Fruit fly (Drosophila melanogaster): ENCODE results near the gene CG31156.

The CG31156 gene

dm6 chr3R:22596450-22596849, 17.0 kb downstream of the CG31156 start (continued):
- peak; percentile 51 for TF ChIP-seq Fer1 (GFP tag; optimal IDR thresholded peaks at IDR 0.05)
- TF ChIP-seq CG32772 (GFP tag; IDR thresholded peaks at IDR 0.05), result peak; percentile 34; the same call in 1 of the 2 replicates
- peak; percentile 45 for TF ChIP-seq CG15696 (tag; optimal IDR thresholded peaks at IDR 0.05)
- peak; percentile 38 for TF ChIP-seq CG8281 (tag; optimal IDR thresholded peaks at IDR 0.05)
- TF ChIP-seq CG9727 (GFP tag; optimal IDR thresholded peaks at IDR 0.05), result peak; percentile 65
- peak; percentile 44 for TF ChIP-seq CG17385 (GFP tag; optimal IDR thresholded peaks at IDR 0.05)
- 0 out of 2 replicates have a peak, but pooled peaks have one; percentile 10 for TF ChIP-seq CG10321 (GFP tag; IDR thresholded peaks at IDR 0.05)
- no peak for TF ChIP-seq CG31224 (GFP tag; IDR thresholded peaks at IDR 0.05)
- TF ChIP-seq Pdp1 (GFP tag; optimal IDR thresholded peaks at IDR 0.05), result peak; percentile 15 to 38
- TF ChIP-seq Chrac-16 (GFP tag; optimal IDR thresholded peaks at IDR 0.05), result no peak
- peak; percentile 37 for TF ChIP-seq fd3F (GFP tag; optimal IDR thresholded peaks at IDR 0.05)
- TF ChIP-seq D19B (GFP tag; optimal IDR thresholded peaks at IDR 0.05), result no peak
- TF ChIP-seq p53 (GFP tag; optimal IDR thresholded peaks at IDR 0.05), result peak; percentile 54
- TF ChIP-seq bab2 (GFP tag; optimal IDR thresholded peaks at IDR 0.05), result peak; percentile 61
- TF ChIP-seq CG3838 (GFP tag; optimal IDR thresholded peaks at IDR 0.05), result peak; percentile 10
- TF ChIP-seq CG2875 (GFP tag; optimal IDR thresholded peaks at IDR 0.05), result peak; percentile 27
- TF ChIP-seq pho (GFP tag; optimal IDR thresholded peaks at IDR 0.05), result no peak
- peak; percentile 66 for TF ChIP-seq CG15601 (tag; optimal IDR thresholded peaks at IDR 0.05)
- no peak for TF ChIP-seq CG13287 (GFP tag; IDR thresholded peaks at IDR 0.05; ENCODE audit: partially characterized antibody)
- TF ChIP-seq NC2β (GFP tag; optimal IDR thresholded peaks at IDR 0.05), result peak; percentile 15
- no peak for TF ChIP-seq da (GFP tag; optimal IDR thresholded peaks at IDR 0.05)
- no peak for TF ChIP-seq Fer2 (tag; optimal IDR thresholded peaks at IDR 0.05)
- no peak for TF ChIP-seq Mad (GFP tag; optimal IDR thresholded peaks at IDR 0.05)
- TF ChIP-seq lmd (GFP tag; IDR thresholded peaks at IDR 0.05), result no peak
- TF ChIP-seq amos (GFP tag; IDR thresholded peaks at IDR 0.05; ENCODE audit: partially characterized antibody), result no peak
- peak; percentile 86 for TF ChIP-seq ci (GFP tag; IDR thresholded peaks at IDR 0.05)
- TF ChIP-seq vvl (GFP tag; IDR thresholded peaks at IDR 0.05), result peak; percentile 43; the same call in 1 of the 2 replicates

dm6 chr3R:22595293-22595868, 18.1 kb downstream of the CG31156 start:
- no peak for TF ChIP-seq CG12942 (GFP tag; optimal IDR thresholded peaks at IDR 0.05)
- TF ChIP-seq sug (tag; optimal IDR thresholded peaks at IDR 0.05), result peak; percentile 88
- TF ChIP-seq CG11085 (GFP tag; IDR thresholded peaks at IDR 0.05), result no peak
- peak; percentile 62 for TF ChIP-seq mirr (GFP tag; optimal IDR thresholded peaks at IDR 0.05)
- TF ChIP-seq Eip74EF (GFP tag; optimal IDR thresholded peaks at IDR 0.05), result peak in 1 of 2 experiments; percentile 9
- no peak for TF ChIP-seq HHEX (GFP tag; optimal IDR thresholded peaks at IDR 0.05)
- no peak for TF ChIP-seq Myb (GFP tag; optimal IDR thresholded peaks at IDR 0.05)
- TF ChIP-seq Med (GFP tag), result peak; percentile 59
- TF ChIP-seq sd (tag; optimal IDR thresholded peaks at IDR 0.05), result peak; percentile 86
- no peak for TF ChIP-seq CG12299 (tag; optimal IDR thresholded peaks at IDR 0.05)
- peak; percentile 85 for TF ChIP-seq gro (GFP tag; optimal IDR thresholded peaks at IDR 0.05)
- no peak for TF ChIP-seq Opbp (GFP tag; IDR thresholded peaks at IDR 0.05; ENCODE audit: partially characterized antibody)
- TF ChIP-seq CG4328 (GFP tag; optimal IDR thresholded peaks at IDR 0.05), result no peak
- no peak for TF ChIP-seq unc-4 (GFP tag; IDR thresholded peaks at IDR 0.05; ENCODE audit: partially characterized antibody)
- TF ChIP-seq lab (GFP tag; optimal IDR thresholded peaks at IDR 0.05), result peak; percentile 68
- peak; percentile 71 for TF ChIP-seq sens (GFP tag)
- 0 out of 3 replicates have a peak, but pooled peaks have one; percentile 29 for TF ChIP-seq vnd (GFP tag; IDR thresholded peaks at IDR 0.05; ENCODE audit: partially characterized antibody)
- TF ChIP-seq CG10959 (GFP tag; IDR thresholded peaks at IDR 0.05), result no peak
- TF ChIP-seq CG18599 (GFP tag; optimal IDR thresholded peaks at IDR 0.05), result peak; percentile 30
- peak; percentile 4 for TF ChIP-seq CG3281 (GFP tag; optimal IDR thresholded peaks at IDR 0.05)
- TF ChIP-seq Pdp1 (GFP tag; optimal IDR thresholded peaks at IDR 0.05), result peak in 1 of 2 experiments; percentile 96
- peak; percentile 38 for TF ChIP-seq CG15514 (GFP tag; optimal IDR thresholded peaks at IDR 0.05)
- TF ChIP-seq inv (GFP tag; IDR thresholded peaks at IDR 0.05; ENCODE audit: partially characterized antibody), result no peak
